Fruit fly (Drosophila melanogaster): Measurements from ENCODE around the gene AsnS.
A peak's percentile ranks its signal among the peaks of the same experiment; 100 is the strongest.

Gene AsnS

dm6 chr3L:21130839-21131410 lies 42.0 kb upstream of the AsnS start, which contains the start of gene ko (continued):
- TF ChIP-seq CG12769 (tag; optimal IDR thresholded peaks at IDR 0.05) (peak; percentile 27), dmrt11E (tag; optimal IDR thresholded peaks at IDR 0.05) (peak; percentile 30), gcm (GFP tag; optimal IDR thresholded peaks at IDR 0.05) (peak; percentile 51), klu (GFP tag; IDR thresholded peaks at IDR 0.05) (no peak), CrebB (tag; optimal IDR thresholded peaks at IDR 0.05) (peak; percentile 36), CG30403 (GFP tag; optimal IDR thresholded peaks at IDR 0.05) (no peak), CG11560 (tag; IDR thresholded peaks at IDR 0.05) (no peak), tgo (GFP tag; IDR thresholded peaks at IDR 0.05) (no peak), pb (GFP tag; optimal IDR thresholded peaks at IDR 0.05) (no peak), kah (GFP tag; optimal IDR thresholded peaks at IDR 0.05) (peak; percentile 42), Side (GFP tag; optimal IDR thresholded peaks at IDR 0.05) (peak; percentile 8), pros (GFP tag; optimal IDR thresholded peaks at IDR 0.05) (no peak), B-H2 (GFP tag; optimal IDR thresholded peaks at IDR 0.05) (no peak), CG17385 (GFP tag; optimal IDR thresholded peaks at IDR 0.05) (peak; percentile 27), CG3847 (GFP tag; IDR thresholded peaks at IDR 0.05) (no peak), CG4820 (GFP tag; optimal IDR thresholded peaks at IDR 0.05) (no peak), chinmo (GFP tag; IDR thresholded peaks at IDR 0.05; ENCODE audit: partially characterized antibody) (peak; percentile 28; the same call in 1 of the 4 replicates), Opbp (GFP tag; IDR thresholded peaks at IDR 0.05; ENCODE audit: partially characterized antibody) (no peak), HLH3B (GFP tag; IDR thresholded peaks at IDR 0.05) (peak; percentile 24; the same call in 1 of the 2 replicates), CG10209 (GFP tag; optimal IDR thresholded peaks at IDR 0.05) (peak; percentile 42), CG18011 (GFP tag; optimal IDR thresholded peaks at IDR 0.05) (no peak), CG18619 (GFP tag; optimal IDR thresholded peaks at IDR 0.05) (peak; percentile 17), CG14441 (GFP tag; IDR thresholded peaks at IDR 0.05) (no peak), CG13287 (GFP tag; IDR thresholded peaks at IDR 0.05; ENCODE audit: partially characterized antibody) (no peak), CG13296 (GFP tag; optimal IDR thresholded peaks at IDR 0.05) (peak; percentile 3), CG10274 (GFP tag; optimal IDR thresholded peaks at IDR 0.05) (no peak), ato (GFP tag; IDR thresholded peaks at IDR 0.05; ENCODE audit: partially characterized antibody) (no peak), CG17802 (tag; optimal IDR thresholded peaks at IDR 0.05) (no peak), Dref (GFP tag; IDR thresholded peaks at IDR 0.05) (no peak), ewg (GFP tag; optimal IDR thresholded peaks at IDR 0.05) (peak; percentile 27), Asciz (GFP tag; optimal IDR thresholded peaks at IDR 0.05) (peak; percentile 77), Atf-2 (GFP tag; optimal IDR thresholded peaks at IDR 0.05) (no peak), Pdp1 (GFP tag; optimal IDR thresholded peaks at IDR 0.05) (peak in 1 of 2 experiments; percentile 43), CG5953 (GFP tag; IDR thresholded peaks at IDR 0.05) (no peak), run (tag; optimal IDR thresholded peaks at IDR 0.05) (no peak), scrt (GFP tag; optimal IDR thresholded peaks at IDR 0.05) (no peak), amos (GFP tag; IDR thresholded peaks at IDR 0.05; ENCODE audit: partially characterized antibody) (no peak), odd (GFP tag; optimal IDR thresholded peaks at IDR 0.05) (peak; percentile 45), Adf1 (GFP tag; IDR thresholded peaks at IDR 0.05) (no peak), aop (GFP tag; IDR thresholded peaks at IDR 0.05) (no peak), lbe (GFP tag; optimal IDR thresholded peaks at IDR 0.05) (no peak), ase (GFP tag; IDR thresholded peaks at IDR 0.05) (no peak), sug (tag; optimal IDR thresholded peaks at IDR 0.05) (no peak), CG12071 (GFP tag; optimal IDR thresholded peaks at IDR 0.05) (peak; percentile 18), crol (GFP tag; IDR thresholded peaks at IDR 0.05) (no peak), ranshi (GFP tag; IDR thresholded peaks at IDR 0.05) (no peak; the same call in 1 of the 2 replicates), MESR4 (GFP tag; optimal IDR thresholded peaks at IDR 0.05) (no peak), NK7.1 (GFP tag; optimal IDR thresholded peaks at IDR 0.05) (peak; percentile 29), CG4328 (GFP tag; optimal IDR thresholded peaks at IDR 0.05) (peak; percentile 5), btn (GFP tag; optimal IDR thresholded peaks at IDR 0.05) (peak; percentile 63)
